Worm (Caenorhabditis elegans) whole organism, mixed stage, embryonic: ENCODE measurements around the gene nhr-219.

Source experiments
- lin-13 ChIP-seq: fragments of 150-350 bp; optimal IDR thresholded peaks from 2 replicates; lab custom pipeline; 2014; ENCODE audit warnings: missing biosample characterization, missing genetic modification characterization
- pha-4 ChIP-seq: fragments of 150-350 bp; optimal IDR thresholded peaks from 2 replicates; lab custom pipeline; 2018; ENCODE audit warnings: missing biosample characterization, missing genetic modification reagents, missing genetic modification characterization

- TF ChIP-seq pha-4 (tag; lab: Kevin White, UChicago) = no peak
- no peak for TF ChIP-seq lin-13
These were observed 18.8 kb upstream of the nhr-219 start for ce11 chrV:8984783-8985182.
